Worm (Caenorhabditis elegans) whole organism, young adult: ENCODE data around the gene rpl-28.

Experiments
- B0035.1 ChIP-seq: sonication (generic microtip); optimal IDR thresholded peaks from 2 replicates; lab custom pipeline; 2016; ENCODE audit warnings: missing genetic modification characterization, mild to moderate bottlenecking, missing compliant biosample characterization, missing genotype, missing genetic modification reagents
- B0336.3 ChIP-seq: fragments of 200-800 bp; sonication (Bioruptor generic); IDR thresholded peaks from 2 replicates; pipeline ENCODE4 v1.3.6; 2022; ENCODE audit warnings: missing genetic modification characterization, missing compliant biosample characterization
- F23B12.7 ChIP-seq: sonication (generic microtip); optimal IDR thresholded peaks from 2 replicates; lab custom pipeline; 2017; ENCODE audit warnings: missing genetic modification characterization, mild to moderate bottlenecking, missing compliant biosample characterization, antibody characterized with exemption, moderate library complexity; ENCODE audit not compliant: insufficient read depth
- F39B2.1 ChIP-seq: fragments of 200-800 bp; sonication (Bioruptor generic); IDR thresholded peaks from 2 replicates; pipeline ENCODE4 v1.3.6; 2022; ENCODE audit warnings: missing genetic modification reagents, missing genetic modification characterization, missing compliant biosample characterization
- T26A5.8 ChIP-seq: sonication (generic microtip); optimal IDR thresholded peaks from 2 replicates; lab custom pipeline; 2016; ENCODE audit warnings: missing genetic modification characterization, missing compliant biosample characterization
- Y53F4B.3 ChIP-seq: fragments of 200-800 bp; sonication (Bioruptor generic); IDR thresholded peaks from 2 replicates; pipeline ENCODE4 v1.3.6; 2022; ENCODE audit warnings: missing genetic modification reagents, missing genetic modification characterization, missing compliant biosample characterization
- Y53G8AR.9 ChIP-seq: fragments of 200-800 bp; sonication (Bioruptor generic); conservative IDR thresholded peaks from 2 replicates; pipeline ENCODE4 v1.3.6; 2022; ENCODE audit warnings: missing genetic modification reagents, missing genetic modification characterization, missing compliant biosample characterization
- Y56A3A.18 ChIP-seq: fragments of 200-800 bp; sonication (Bioruptor generic); IDR thresholded peaks from 2 replicates; pipeline ENCODE4 v1.3.6; 2022; ENCODE audit warnings: missing genetic modification reagents, missing genetic modification characterization, missing compliant biosample characterization
- aptf-2 ChIP-seq: fragments of 200-800 bp; sonication (Bioruptor generic); conservative IDR thresholded peaks from 2 replicates; pipeline ENCODE4 v1.3.6; 2022; ENCODE audit warnings: missing genetic modification reagents, missing genetic modification characterization, missing compliant biosample characterization
- attf-5 ChIP-seq: fragments of 200-800 bp; sonication (Bioruptor generic); optimal IDR thresholded peaks from 2 replicates; lab custom pipeline; 2018; ENCODE audit warnings: mild to moderate bottlenecking, missing genetic modification characterization, missing compliant biosample characterization
- cebp-1 ChIP-seq, 2 experiments: fragments of 200-800 bp in 1 of 2; sonication (Bioruptor generic) in 1 of 2; sonication (generic microtip) in 1 of 2; IDR thresholded peaks in 1 of 2; optimal IDR thresholded peaks in 1 of 2; 2 replicates each; pipeline versions ENCODE4 v1.3.6 to Lab custom; 2017 to 2022; ENCODE audit warnings: missing compliant biosample characterization in 2 of 2, missing genetic modification characterization in 2 of 2, mild to moderate bottlenecking in 1 of 2, missing genetic modification reagents in 1 of 2, moderate library complexity in 1 of 2
- ceh-100 ChIP-seq: fragments of 200-800 bp; sonication (Bioruptor generic); IDR thresholded peaks from 2 replicates; pipeline ENCODE4 v1.3.6; 2022; ENCODE audit warnings: missing genetic modification reagents, missing genetic modification characterization, missing compliant biosample characterization
- ceh-27 ChIP-seq: fragments of 200-800 bp; sonication (Bioruptor generic); optimal IDR thresholded peaks from 2 replicates; lab custom pipeline; 2018; ENCODE audit warnings: mild to moderate bottlenecking, missing genetic modification characterization, moderate library complexity, missing compliant biosample characterization
- dox-1 ChIP-seq: fragments of 200-800 bp; sonication (Bioruptor generic); IDR thresholded peaks from 2 replicates; pipeline ENCODE4 v1.3.6; 2022; ENCODE audit warnings: missing genetic modification reagents, missing genetic modification characterization, missing compliant biosample characterization
- egl-44 ChIP-seq: fragments of 200-800 bp; sonication (Bioruptor generic); IDR thresholded peaks from 2 replicates; pipeline ENCODE4 v1.3.6; 2022; ENCODE audit warnings: missing genetic modification reagents, missing genetic modification characterization, missing compliant biosample characterization
- fkh-3 ChIP-seq: sonication (generic microtip); optimal IDR thresholded peaks from 2 replicates; lab custom pipeline; 2016; ENCODE audit warnings: mild to moderate bottlenecking, missing genetic modification characterization, missing compliant biosample characterization
- hmg-20 ChIP-seq: fragments of 200-800 bp; sonication (Bioruptor generic); IDR thresholded peaks from 2 replicates; pipeline ENCODE4 v1.3.6; 2022; ENCODE audit warnings: missing genetic modification reagents, missing genetic modification characterization, missing compliant biosample characterization
- hrde-1 ChIP-seq: sonication (generic microtip); optimal IDR thresholded peaks from 2 replicates; lab custom pipeline; 2016; ENCODE audit warnings: missing genetic modification characterization, mild to moderate bottlenecking, missing compliant biosample characterization, moderate library complexity, missing genotype, missing genetic modification reagents, borderline replicate concordance
- hsf-1 ChIP-seq: fragments of 200-800 bp; sonication (Bioruptor generic); IDR thresholded peaks from 2 replicates; pipeline ENCODE4 v1.3.6; 2022; ENCODE audit warnings: missing genetic modification reagents, missing genetic modification characterization, missing compliant biosample characterization
- let-526 ChIP-seq: fragments of 200-800 bp; sonication (Bioruptor generic); IDR thresholded peaks from 2 replicates; pipeline ENCODE4 v1.3.6; 2022; ENCODE audit warnings: missing genetic modification reagents, missing genetic modification characterization, missing compliant biosample characterization
- lin-26 ChIP-seq: fragments of 200-800 bp; sonication (Bioruptor generic); IDR thresholded peaks from 2 replicates; pipeline ENCODE4 v1.3.6; 2022; ENCODE audit warnings: missing genetic modification reagents, missing genetic modification characterization, missing compliant biosample characterization
- lin-54 ChIP-seq: fragments of 200-800 bp; sonication (Bioruptor generic); optimal IDR thresholded peaks from 2 replicates; lab custom pipeline; 2018; ENCODE audit warnings: mild to moderate bottlenecking, missing genetic modification characterization, missing compliant biosample characterization
- madf-6 ChIP-seq: fragments of 200-800 bp; sonication (Bioruptor generic); IDR thresholded peaks from 2 replicates; pipeline ENCODE4 v1.3.6; 2022; ENCODE audit warnings: missing genetic modification reagents, missing genetic modification characterization, missing compliant biosample characterization
- mel-28 ChIP-seq: sonication (generic microtip); optimal IDR thresholded peaks from 2 replicates; lab custom pipeline; 2016; ENCODE audit warnings: borderline replicate concordance, mild to moderate bottlenecking, missing genetic modification characterization, missing compliant biosample characterization
- mxl-1 ChIP-seq: sonication (generic microtip); optimal IDR thresholded peaks from 2 replicates; lab custom pipeline; 2016; ENCODE audit warnings: missing genetic modification characterization, missing compliant biosample characterization
- nhr-179 ChIP-seq: sonication (generic microtip); optimal IDR thresholded peaks from 2 replicates; lab custom pipeline; 2016; ENCODE audit warnings: mild to moderate bottlenecking, missing genetic modification characterization, missing compliant biosample characterization
- nhr-27 ChIP-seq: fragments of 200-800 bp; sonication (Bioruptor generic); optimal IDR thresholded peaks from 2 replicates; lab custom pipeline; 2018; ENCODE audit warnings: mild to moderate bottlenecking, missing genetic modification characterization, moderate library complexity, missing compliant biosample characterization
- nhr-80 ChIP-seq: sonication (generic microtip); optimal IDR thresholded peaks from 2 replicates; lab custom pipeline; 2016; ENCODE audit warnings: missing genetic modification characterization, missing compliant biosample characterization
- pha-4 ChIP-seq: fragments of 150-350 bp; sonication (generic microtip); optimal IDR thresholded peaks from 2 replicates; lab custom pipeline; 2014; ENCODE audit warnings: missing biosample characterization, missing genetic modification reagents, missing genetic modification characterization
- rcor-1 ChIP-seq: fragments of 200-800 bp; sonication (Bioruptor generic); IDR thresholded peaks from 2 replicates; pipeline ENCODE4 v1.3.6; 2022; ENCODE audit warnings: missing genetic modification reagents, missing genetic modification characterization, missing compliant biosample characterization
- rec-8 ChIP-seq, 2 experiments: sonication (generic microtip); optimal IDR thresholded peaks; 2 replicates each; lab custom pipeline; 2016; ENCODE audit warnings: mild to moderate bottlenecking in 2 of 2, missing genetic modification characterization in 2 of 2, missing genetic modification reagents in 2 of 2, missing genotype in 2 of 2, missing biosample characterization in 1 of 2, missing compliant biosample characterization in 1 of 2, moderate library complexity in 1 of 2
- rpc-1 ChIP-seq, 2 experiments: fragments of 150-350 bp in 1 of 2; sonication (generic microtip) in 1 of 2; optimal IDR thresholded peaks; 2 replicates each; lab custom pipeline; 2014 to 2018; ENCODE audit warnings: missing biosample characterization in 1 of 2, missing genetic modification characterization in 1 of 2, missing genetic modification reagents in 1 of 2, missing genotype in 1 of 2
- sea-2 ChIP-seq: fragments of 200-800 bp; sonication (Bioruptor generic); IDR thresholded peaks from 2 replicates; pipeline ENCODE4 v1.3.6; 2022; ENCODE audit warnings: missing genetic modification characterization, missing compliant biosample characterization
- snpc-1.1 ChIP-seq: sonication (generic microtip); optimal IDR thresholded peaks from 2 replicates; lab custom pipeline; 2017; ENCODE audit warnings: missing genetic modification characterization, mild to moderate bottlenecking, missing compliant biosample characterization, antibody characterized with exemption, moderate library complexity, missing genotype, missing genetic modification reagents; ENCODE audit not compliant: insufficient read depth
- snpc-3.4 ChIP-seq: sonication (generic microtip); optimal IDR thresholded peaks from 2 replicates; lab custom pipeline; 2017; ENCODE audit warnings: missing genetic modification characterization, mild to moderate bottlenecking, missing compliant biosample characterization, antibody characterized with exemption, moderate library complexity, missing genotype, missing genetic modification reagents
- tbx-9 ChIP-seq: sonication (generic microtip); optimal IDR thresholded peaks from 2 replicates; lab custom pipeline; 2016; ENCODE audit warnings: borderline replicate concordance, missing genetic modification characterization, inconsistent platforms, missing compliant biosample characterization
- zfh-2 ChIP-seq: fragments of 200-800 bp; sonication (Bioruptor generic); conservative IDR thresholded peaks from 2 replicates; pipeline ENCODE4 v1.3.6; 2022; ENCODE audit warnings: missing genetic modification reagents, missing genetic modification characterization, missing compliant biosample characterization
- zim-3 ChIP-seq: sonication (generic microtip); optimal IDR thresholded peaks from 2 replicates; lab custom pipeline; 2017; ENCODE audit warnings: mild to moderate bottlenecking, missing genetic modification characterization, moderate library complexity, missing compliant biosample characterization
- ztf-18 ChIP-seq: sonication (generic microtip); optimal IDR thresholded peaks from 2 replicates; lab custom pipeline; 2016; ENCODE audit warnings: missing genotype, mild to moderate bottlenecking, missing genetic modification characterization, missing compliant biosample characterization
- ztf-6 ChIP-seq: fragments of 200-800 bp; sonication (Bioruptor generic); IDR thresholded peaks from 2 replicates; pipeline ENCODE4 v1.3.6; 2022; ENCODE audit warnings: missing genetic modification reagents, missing genetic modification characterization, missing compliant biosample characterization

Gene rpl-28

ce11 chrV:12706511-12706910, 21.4 kb downstream of the rpl-28 start:
- no peak for TF ChIP-seq hrde-1 (tag; lab: Kevin White, UChicago)
- no peak for TF ChIP-seq mel-28 (tag; lab: Kevin White, UChicago)
- TF ChIP-seq F39B2.1 = no peak
- TF ChIP-seq ztf-6 (GFP tag; lab: Robert Waterston, UW) = no peak
- no peak for TF ChIP-seq snpc-3.4
- no peak for TF ChIP-seq pha-4 (tag; lab: Kevin White, UChicago)
- no peak for TF ChIP-seq B0035.1
- no peak for TF ChIP-seq ceh-100 (GFP tag; lab: Robert Waterston, UW)
- TF ChIP-seq nhr-80 (tag; lab: Kevin White, UChicago) = no peak

- TF ChIP-seq hmg-20 (GFP tag; lab: Robert Waterston, UW) (no peak), zfh-2 (no peak), snpc-3.4 (no peak), rpc-1 (optimal IDR thresholded peaks at IDR 0.05; lab: Kevin White, UChicago) (no peak), rpc-1 (tag; optimal IDR thresholded peaks at IDR 0.05; lab: Kevin White, UChicago) (no peak), F23B12.7 (tag; lab: Kevin White, UChicago) (no peak), dox-1 (GFP tag; lab: Robert Waterston, UW) (no peak), hrde-1 (tag; lab: Kevin White, UChicago) (no peak), hsf-1 (GFP tag; lab: Robert Waterston, UW) (no peak), lin-54 (GFP tag; lab: Kevin White, UChicago) (no peak), B0035.1 (no peak), egl-44 (no peak)
These were observed 23.8 kb downstream of the rpl-28 start, which contains the start of gene R11D1.1 for ce11 chrV:12704077-12704476. Gene R11D1.1, plus strand, starts transcription at chrV:12704377.

ce11 chrV:12701613-12702012, 26.3 kb downstream of the rpl-28 start:
- TF ChIP-seq mel-28 (tag; lab: Kevin White, UChicago) (no peak), F39B2.1 (no peak), sea-2 (GFP tag; lab: Robert Waterston, UW) (no peak), B0035.1 (no peak), T26A5.8 (tag; lab: Kevin White, UChicago) (no peak), let-526 (no peak), Y53F4B.3 (GFP tag; lab: Robert Waterston, UW) (no peak), ztf-6 (GFP tag; lab: Robert Waterston, UW) (no peak), zim-3 (tag; lab: Kevin White, UChicago) (no peak), mxl-1 (tag; lab: Kevin White, UChicago) (no peak), attf-5 (no peak), egl-44 (no peak), Y56A3A.18 (no peak)

- TF ChIP-seq sea-2 (GFP tag; lab: Robert Waterston, UW) = no peak
- TF ChIP-seq rpc-1 (optimal IDR thresholded peaks at IDR 0.05; lab: Kevin White, UChicago) = no peak
- TF ChIP-seq rpc-1 (tag; optimal IDR thresholded peaks at IDR 0.05; lab: Kevin White, UChicago) = no peak
- TF ChIP-seq madf-6 (GFP tag; lab: Robert Waterston, UW) = no peak
- no peak for TF ChIP-seq snpc-1.1 (tag; lab: Kevin White, UChicago)
- TF ChIP-seq zfh-2 = no peak
- TF ChIP-seq ztf-18 (tag; lab: Kevin White, UChicago) = no peak
- no peak for TF ChIP-seq rec-8 (tag; optimal IDR thresholded peaks at IDR 0.05; lab: Kevin White, UChicago)
- TF ChIP-seq rcor-1 (GFP tag; lab: Robert Waterston, UW) = no peak
- peak; percentile 23 for TF ChIP-seq nhr-80 (tag; lab: Kevin White, UChicago)
- TF ChIP-seq pha-4 (tag; lab: Kevin White, UChicago) = no peak
- TF ChIP-seq B0336.3 (GFP tag; lab: Robert Waterston, UW) = no peak
- peak; percentile 44 for TF ChIP-seq attf-5
- TF ChIP-seq Y53G8AR.9 (GFP tag; lab: Robert Waterston, UW) = no peak
- peak; percentile 92 for TF ChIP-seq cebp-1 (GFP tag; IDR thresholded peaks at IDR 0.05; lab: Robert Waterston, UW)
- peak; percentile 98 for TF ChIP-seq cebp-1 (tag; optimal IDR thresholded peaks at IDR 0.05; lab: Kevin White, UChicago)
- no peak for TF ChIP-seq lin-26
- no peak for TF ChIP-seq ceh-27 (GFP tag; lab: Kevin White, UChicago)
- TF ChIP-seq tbx-9 (tag; lab: Kevin White, UChicago) = no peak
- TF ChIP-seq nhr-27 = no peak
- no peak for TF ChIP-seq nhr-179 (tag; lab: Kevin White, UChicago)
- TF ChIP-seq aptf-2 (GFP tag; lab: Robert Waterston, UW) = no peak
- TF ChIP-seq fkh-3 = no peak
These were observed 30.5 kb downstream of the rpl-28 start, which contains the start of gene istr-1 for ce11 chrV:12697364-12697901. Gene istr-1, plus strand, starts transcription at chrV:12697858.
